Worm (Caenorhabditis elegans) whole organism, early embryonic: ENCODE results near the gene msp-65.
"Not testable (repeated sequence)": the region's sequence is repeated elsewhere in the genome, so short reads cannot be mapped to it uniquely, and the experiment has no call there.

Experiments used
- B0310.2 ChIP-seq: sonication (generic microtip); optimal IDR thresholded peaks from 2 replicates; lab custom pipeline; 2016; ENCODE audit warnings: mild to moderate bottlenecking, missing genetic modification characterization, missing compliant biosample characterization
- F13C5.2 ChIP-seq: sonication (generic microtip); optimal IDR thresholded peaks from 2 replicates; lab custom pipeline; 2017; ENCODE audit warnings: mild to moderate bottlenecking, missing genetic modification characterization, inconsistent platforms, missing compliant biosample characterization
- aly-1 ChIP-seq: sonication (generic microtip); optimal IDR thresholded peaks from 2 replicates; lab custom pipeline; 2016; ENCODE audit warnings: missing genetic modification characterization, missing compliant biosample characterization
- ama-1 ChIP-seq: fragments of 150-350 bp; optimal IDR thresholded peaks from 2 replicates; lab custom pipeline; 2014
- ceh-13 ChIP-seq: fragments of 200-800 bp; sonication (Bioruptor generic); optimal IDR thresholded peaks from 2 replicates; lab custom pipeline; 2018; ENCODE audit warnings: mild to moderate bottlenecking, missing genetic modification characterization, missing compliant biosample characterization
- ceh-36 ChIP-seq: sonication (generic microtip); optimal IDR thresholded peaks from 2 replicates; lab custom pipeline; 2016; ENCODE audit warnings: missing genetic modification characterization, inconsistent platforms, missing compliant biosample characterization
- ets-7 ChIP-seq: sonication (generic microtip); optimal IDR thresholded peaks from 2 replicates; lab custom pipeline; 2016; ENCODE audit warnings: missing genotype, missing genetic modification characterization, missing compliant biosample characterization
- flt-1 ChIP-seq: fragments of 200-800 bp; sonication (Bioruptor generic); IDR thresholded peaks from 2 replicates; pipeline ENCODE4 v1.3.6; 2022; ENCODE audit warnings: missing genetic modification characterization, missing compliant biosample characterization
- hmbx-1 ChIP-seq: sonication (generic microtip); optimal IDR thresholded peaks from 2 replicates; lab custom pipeline; 2016; ENCODE audit warnings: mild to moderate bottlenecking, missing genetic modification characterization, missing compliant biosample characterization
- hmg-4 ChIP-seq: fragments of 200-800 bp; sonication (Bioruptor generic); optimal IDR thresholded peaks from 2 replicates; lab custom pipeline; 2018; ENCODE audit warnings: mild to moderate bottlenecking, missing genetic modification characterization, missing compliant biosample characterization
- hnd-1 ChIP-seq: sonication (generic microtip); optimal IDR thresholded peaks from 2 replicates; lab custom pipeline; 2016; ENCODE audit warnings: missing genetic modification characterization, missing compliant biosample characterization
- pes-1 ChIP-seq: fragments of 200-800 bp; sonication (Bioruptor generic); IDR thresholded peaks from 2 replicates; pipeline ENCODE4 v1.3.6; 2022; ENCODE audit warnings: missing genetic modification reagents, missing genetic modification characterization, missing compliant biosample characterization
- scrt-1 ChIP-seq: fragments of 200-800 bp; sonication (Bioruptor generic); IDR thresholded peaks from 2 replicates; pipeline ENCODE4 v1.3.6; 2022; ENCODE audit warnings: missing genetic modification characterization, missing compliant biosample characterization
- sea-1 ChIP-seq: fragments of 200-800 bp; sonication (Bioruptor generic); conservative IDR thresholded peaks from 2 replicates; pipeline ENCODE4 v1.3.6; 2022; ENCODE audit warnings: missing genetic modification characterization, missing compliant biosample characterization
- tbx-11 ChIP-seq: fragments of 200-800 bp; sonication (Bioruptor generic); IDR thresholded peaks from 2 replicates; pipeline ENCODE4 v1.3.6; 2022; ENCODE audit warnings: missing genetic modification characterization, missing compliant biosample characterization
- tbx-37 ChIP-seq: fragments of 200-800 bp; sonication (Bioruptor generic); conservative IDR thresholded peaks from 2 replicates; pipeline ENCODE4 v1.3.6; 2022; ENCODE audit warnings: missing genetic modification reagents, missing genetic modification characterization, missing compliant biosample characterization
- tra-4 ChIP-seq: sonication (generic microtip); optimal IDR thresholded peaks from 2 replicates; lab custom pipeline; 2017; ENCODE audit warnings: missing genetic modification characterization, missing compliant biosample characterization

msp-65 gene

ce11 chrIV:5306040-5306439, 10.3 kb upstream of the msp-65 start, which contains the start of gene ZK354.8:
ZK354.8 (minus strand) TSS chrIV:5306140.
- no peak for TF ChIP-seq tbx-11 (GFP tag; lab: Robert Waterston, UW)
- TF ChIP-seq tbx-37 (GFP tag; lab: Robert Waterston, UW): no peak
- TF ChIP-seq scrt-1 (GFP tag; lab: Robert Waterston, UW): no peak
- TF ChIP-seq hnd-1 (tag; lab: Kevin White, UChicago): no peak
- no peak for TF ChIP-seq hmbx-1
- no peak for TF ChIP-seq ets-7 (tag; lab: Kevin White, UChicago)
- no peak for TF ChIP-seq B0310.2
- TF ChIP-seq tra-4 (tag; lab: Kevin White, UChicago): no peak
- TF ChIP-seq ama-1 (lab: Kevin White, UChicago): no peak
- TF ChIP-seq ceh-36 (tag; lab: Kevin White, UChicago): no peak
- no peak for TF ChIP-seq aly-1 (tag; lab: Kevin White, UChicago)
- no peak for TF ChIP-seq F13C5.2 (tag; lab: Kevin White, UChicago)
- TF ChIP-seq flt-1 (GFP tag; lab: Robert Waterston, UW): no peak
- TF ChIP-seq hmg-4 (GFP tag; lab: Kevin White, UChicago): no peak
- no peak for TF ChIP-seq ceh-13 (GFP tag; lab: Kevin White, UChicago)
- TF ChIP-seq pes-1: no peak
- no peak for TF ChIP-seq sea-1

- not testable (repeated sequence) for TF ChIP-seq ets-7 (tag; lab: Kevin White, UChicago); tbx-37 (GFP tag; lab: Robert Waterston, UW); ceh-36 (tag; lab: Kevin White, UChicago)
Measured at ce11 chrIV:5308046-5308643, 8.2 kb upstream of the msp-65 start, which contains the start of the genes ZK354.9 and msp-58. ZK354.9 (minus strand) TSS chrIV:5308146. msp-58 (plus strand) TSS chrIV:5308593.

ce11 chrIV:5309742-5310141, 6.6 kb upstream of the msp-65 start, which contains the start of gene ZK354.3:
ZK354.3 (plus strand) TSS chrIV:5310042.
- TF ChIP-seq tbx-37 (GFP tag; lab: Robert Waterston, UW): no peak
- TF ChIP-seq ama-1 (lab: Kevin White, UChicago): no peak
- no peak for TF ChIP-seq hnd-1 (tag; lab: Kevin White, UChicago)
- no peak for TF ChIP-seq tbx-11 (GFP tag; lab: Robert Waterston, UW)
- TF ChIP-seq ets-7 (tag; lab: Kevin White, UChicago): no peak
- TF ChIP-seq tra-4 (tag; lab: Kevin White, UChicago): no peak
- no peak for TF ChIP-seq pes-1

DNA sequence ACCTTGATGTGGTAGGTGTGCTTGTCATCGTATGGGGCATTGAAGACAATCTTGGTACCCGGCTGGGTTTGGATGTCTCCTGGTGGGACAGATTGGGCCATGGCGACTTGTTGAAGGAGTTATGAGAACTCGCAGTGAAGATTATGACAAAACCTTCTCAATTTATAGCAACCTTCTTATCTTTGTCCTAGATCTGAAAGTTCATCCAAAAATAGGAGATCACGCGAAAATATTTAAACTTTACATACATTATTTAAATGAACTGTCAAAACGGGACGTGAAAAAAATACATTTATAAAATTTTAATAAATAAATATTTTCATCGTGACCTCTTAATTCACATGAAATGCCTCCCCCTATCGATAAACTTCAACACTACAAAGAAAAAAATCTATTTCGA, 3.3 kb upstream of the msp-65 start, which contains the start of the genes msp-59 and ZK354.2:
TSS of gene msp-59 (minus strand) at position 101 of the 400 bp plus-strand sequence.
TSS of gene ZK354.2 (plus strand) at position 395 of the 400 bp plus-strand sequence.
- TF ChIP-seq B0310.2; aly-1 (tag; lab: Kevin White, UChicago); ceh-13 (GFP tag; lab: Kevin White, UChicago): not testable (repeated sequence)

DNA sequence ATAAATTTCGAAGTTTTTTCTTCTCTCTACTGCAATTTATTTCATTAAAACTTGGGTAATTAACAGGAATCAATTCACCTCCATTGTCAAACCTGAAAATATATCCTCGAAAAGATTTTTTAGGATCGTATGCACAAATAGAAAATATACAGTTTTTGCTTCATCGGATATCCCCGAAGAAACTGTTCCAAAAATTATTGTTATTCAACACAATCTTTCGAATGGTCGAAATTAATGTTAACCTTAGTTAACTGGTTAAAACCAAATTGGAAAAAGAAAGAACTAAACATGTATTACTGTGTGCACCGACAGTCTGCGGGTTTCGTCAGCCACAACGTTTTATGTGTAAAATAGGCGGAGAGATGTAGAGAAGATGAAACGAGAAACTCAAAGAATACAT, 783 bp downstream of the msp-65 start:
- no peak for TF ChIP-seq hmg-4 (GFP tag; lab: Kevin White, UChicago)
- no peak for TF ChIP-seq ceh-13 (GFP tag; lab: Kevin White, UChicago)
- TF ChIP-seq hmbx-1: no peak
- no peak for TF ChIP-seq F13C5.2 (tag; lab: Kevin White, UChicago)

DNA sequence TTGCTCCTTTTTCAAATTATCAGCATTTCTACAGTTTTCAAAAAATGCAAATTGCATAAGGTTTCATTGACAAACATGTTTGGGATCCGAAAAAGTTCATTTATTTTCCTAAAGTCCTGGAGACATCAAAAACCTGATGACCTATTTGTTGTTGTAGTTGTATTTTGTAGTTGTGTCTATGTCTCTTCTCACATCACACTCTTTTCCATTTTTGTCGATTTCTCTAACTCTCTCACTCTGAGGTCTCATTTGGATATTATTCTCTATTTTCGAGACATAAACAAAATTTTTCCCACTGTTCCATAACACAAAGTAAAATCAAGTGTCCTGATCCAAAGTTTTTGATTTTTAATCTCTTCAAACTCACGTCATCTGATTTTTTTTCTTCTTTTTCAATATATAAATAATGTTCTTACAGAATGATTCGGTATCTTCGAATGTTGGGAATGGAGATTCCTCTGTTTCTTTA, 2.5 kb downstream of the msp-65 start, which contains the start of gene slc-46A:
TSS of gene slc-46A (plus strand) at position 419 of the 469 bp plus-strand sequence.
- TF ChIP-seq tra-4 (tag; lab: Kevin White, UChicago) (no peak), aly-1 (tag; lab: Kevin White, UChicago) (no peak), hmg-4 (GFP tag; lab: Kevin White, UChicago) (no peak), sea-1 (no peak), ama-1 (lab: Kevin White, UChicago) (no peak), F13C5.2 (tag; lab: Kevin White, UChicago) (no peak), flt-1 (GFP tag; lab: Robert Waterston, UW) (no peak), scrt-1 (GFP tag; lab: Robert Waterston, UW) (no peak), hnd-1 (tag; lab: Kevin White, UChicago) (no peak), tbx-11 (GFP tag; lab: Robert Waterston, UW) (no peak), ets-7 (tag; lab: Kevin White, UChicago) (no peak), pes-1 (no peak), ceh-13 (GFP tag; lab: Kevin White, UChicago) (no peak), hmbx-1 (no peak), B0310.2 (no peak), ceh-36 (tag; lab: Kevin White, UChicago) (no peak), tbx-37 (GFP tag; lab: Robert Waterston, UW) (no peak)

DNA sequence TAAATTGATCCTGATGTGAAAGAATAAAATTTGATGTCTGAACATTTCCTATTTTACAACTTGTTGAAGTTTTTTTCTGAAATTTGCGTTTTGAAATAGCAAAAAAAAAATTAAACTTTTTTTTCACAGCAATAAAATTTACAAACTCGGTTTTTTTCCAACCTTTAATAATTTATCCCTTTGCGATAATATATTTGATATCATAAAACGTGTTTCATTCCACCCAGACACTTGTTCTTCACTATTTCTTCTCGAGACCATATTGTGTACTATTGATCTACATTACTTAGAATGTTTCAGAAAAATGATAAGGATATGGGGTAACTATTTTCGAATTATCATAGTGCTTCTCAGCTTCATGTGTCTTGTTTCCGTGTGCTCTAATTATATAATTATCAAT, 9.8 kb downstream of the msp-65 start, which contains the start of gene Y4C6B.4:
TSS of gene Y4C6B.4 (plus strand) at position 301 of the 400 bp plus-strand sequence.
- no peak for TF ChIP-seq ceh-36 (tag; lab: Kevin White, UChicago)
- TF ChIP-seq B0310.2: no peak
- no peak for TF ChIP-seq ceh-13 (GFP tag; lab: Kevin White, UChicago)
- no peak for TF ChIP-seq scrt-1 (GFP tag; lab: Robert Waterston, UW)

DNA sequence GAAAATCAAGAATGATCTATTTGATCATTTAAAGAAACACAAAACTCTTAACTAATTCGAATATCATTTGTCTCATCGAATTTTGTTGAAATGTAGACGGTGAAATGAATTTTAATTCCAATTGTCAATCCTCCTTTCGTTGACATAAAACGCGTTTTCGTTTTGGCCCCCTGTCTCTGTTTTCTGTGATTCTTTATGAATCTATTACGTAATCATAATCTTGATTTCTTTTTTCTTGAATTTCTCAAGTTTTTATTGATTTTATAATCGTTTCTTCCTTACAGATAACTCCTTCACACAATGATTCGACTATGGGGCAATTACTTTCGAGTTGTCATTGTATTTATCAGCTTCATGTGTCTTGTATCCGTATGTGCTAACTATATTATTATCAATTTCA, 15.9 kb downstream of the msp-65 start, which contains the start of gene Y4C6B.3:
TSS of gene Y4C6B.3 (plus strand) at position 301 of the 400 bp plus-strand sequence.
- no peak for TF ChIP-seq scrt-1 (GFP tag; lab: Robert Waterston, UW)
- no peak for TF ChIP-seq aly-1 (tag; lab: Kevin White, UChicago)
- TF ChIP-seq pes-1: no peak
- TF ChIP-seq hnd-1 (tag; lab: Kevin White, UChicago): no peak
- no peak for TF ChIP-seq hmg-4 (GFP tag; lab: Kevin White, UChicago)
- no peak for TF ChIP-seq tra-4 (tag; lab: Kevin White, UChicago)
- TF ChIP-seq ets-7 (tag; lab: Kevin White, UChicago): no peak
- no peak for TF ChIP-seq tbx-37 (GFP tag; lab: Robert Waterston, UW)
- TF ChIP-seq F13C5.2 (tag; lab: Kevin White, UChicago): no peak
- TF ChIP-seq sea-1: no peak
- no peak for TF ChIP-seq ama-1 (lab: Kevin White, UChicago)
- no peak for TF ChIP-seq tbx-11 (GFP tag; lab: Robert Waterston, UW)
